Fruit fly (Drosophila melanogaster) whole organism, adult: ENCODE data around the gene Rpn13R.
A peak's percentile ranks its signal among the peaks of the same experiment; 100 is the strongest.

Source experiments
- CG11617 ChIP-seq: fragments of 200-800 bp; sonication (Bioruptor generic); optimal IDR thresholded peaks from 2 replicates; lab custom pipeline; 2017; ENCODE audit warnings: mild to moderate bottlenecking, missing biosample characterization, missing genetic modification reagents, missing genetic modification characterization
- CG12768 ChIP-seq: fragments of 200-800 bp; sonication (Bioruptor generic); optimal IDR thresholded peaks from 2 replicates; lab custom pipeline; 2017; ENCODE audit warnings: missing biosample characterization, missing genetic modification characterization, mild to moderate bottlenecking, moderate library complexity, missing genetic modification reagents
- CG14711 ChIP-seq: fragments of 200-800 bp; sonication (Bioruptor generic); optimal IDR thresholded peaks from 2 replicates; lab custom pipeline; 2018; ENCODE audit warnings: missing biosample characterization, mild to moderate bottlenecking, missing genetic modification characterization, moderate library complexity
- CG1620 ChIP-seq: fragments of 200-800 bp; sonication (Bioruptor generic); optimal IDR thresholded peaks from 2 replicates; lab custom pipeline; 2016; ENCODE audit warnings: missing biosample characterization, missing genetic modification characterization
- CG33017 ChIP-seq: fragments of 200-800 bp; sonication (Bioruptor generic); optimal IDR thresholded peaks from 2 replicates; lab custom pipeline; 2018; ENCODE audit warnings: missing biosample characterization, mild to moderate bottlenecking, missing genetic modification characterization, moderate library complexity
- CG5204 ChIP-seq: fragments of 200-800 bp; sonication (Bioruptor generic); optimal IDR thresholded peaks from 2 replicates; lab custom pipeline; 2016; ENCODE audit warnings: missing biosample characterization, missing genetic modification characterization
- CG7045 ChIP-seq: fragments of 200-800 bp; sonication (Bioruptor generic); optimal IDR thresholded peaks from 2 replicates; lab custom pipeline; 2017; ENCODE audit warnings: missing biosample characterization, mild to moderate bottlenecking, missing genetic modification characterization
- CG7101 ChIP-seq: fragments of 200-800 bp; sonication (Bioruptor generic); optimal IDR thresholded peaks from 2 replicates; lab custom pipeline; 2018; ENCODE audit warnings: missing biosample characterization, mild to moderate bottlenecking, missing genetic modification characterization, moderate library complexity
- Clk ChIP-seq: fragments of 200-800 bp; sonication (Bioruptor generic); optimal IDR thresholded peaks from 2 replicates; lab custom pipeline; 2017; ENCODE audit warnings: missing biosample characterization, missing genetic modification characterization
- Crg-1 ChIP-seq: fragments of 200-800 bp; sonication (Bioruptor generic); optimal IDR thresholded peaks from 2 replicates; lab custom pipeline; 2016; ENCODE audit warnings: missing biosample characterization, missing genetic modification characterization
- Hr96 ChIP-seq: fragments of 200-800 bp; sonication (Bioruptor generic); optimal IDR thresholded peaks from 2 replicates; lab custom pipeline; 2016; ENCODE audit warnings: missing biosample characterization, missing genetic modification characterization
- Mnt ChIP-seq: fragments of 200-800 bp; sonication (Bioruptor generic); optimal IDR thresholded peaks from 2 replicates; lab custom pipeline; 2016; ENCODE audit warnings: missing biosample characterization, mild to moderate bottlenecking, missing genetic modification characterization
- bab1 ChIP-seq: fragments of 200-800 bp; sonication (Bioruptor generic); optimal IDR thresholded peaks from 3 replicates; lab custom pipeline; 2019; ENCODE audit warnings: missing biosample characterization, mild to moderate bottlenecking, missing genetic modification characterization, moderate library complexity
- cic ChIP-seq: fragments of 200-800 bp; sonication (Bioruptor generic); optimal IDR thresholded peaks from 2 replicates; lab custom pipeline; 2017; ENCODE audit warnings: missing biosample characterization, mild to moderate bottlenecking, missing genetic modification characterization, moderate library complexity
- cnc ChIP-seq, 2 experiments: fragments of >200 bp; optimal IDR thresholded peaks; 2 replicates each; lab custom pipeline; 2017
- kay ChIP-seq: fragments of 200-800 bp; sonication (Bioruptor generic); peaks from one replicate; lab custom pipeline; 2016; ENCODE audit warnings: missing biosample characterization, missing genetic modification characterization, borderline replicate concordance
- ovo ChIP-seq: fragments of 200-800 bp; sonication (Bioruptor generic); optimal IDR thresholded peaks from 2 replicates; lab custom pipeline; 2016; ENCODE audit warnings: missing biosample characterization, missing genetic modification characterization
- tj ChIP-seq: fragments of 200-800 bp; sonication (Bioruptor generic); optimal IDR thresholded peaks from 3 replicates; lab custom pipeline; 2017; ENCODE audit warnings: missing biosample characterization, mild to moderate bottlenecking, missing genetic modification characterization, moderate library complexity
- toe ChIP-seq: fragments of 200-800 bp; sonication (Bioruptor generic); optimal IDR thresholded peaks from 2 replicates; lab custom pipeline; 2016; ENCODE audit warnings: missing biosample characterization, missing genetic modification characterization

Rpn13R gene

DNA sequence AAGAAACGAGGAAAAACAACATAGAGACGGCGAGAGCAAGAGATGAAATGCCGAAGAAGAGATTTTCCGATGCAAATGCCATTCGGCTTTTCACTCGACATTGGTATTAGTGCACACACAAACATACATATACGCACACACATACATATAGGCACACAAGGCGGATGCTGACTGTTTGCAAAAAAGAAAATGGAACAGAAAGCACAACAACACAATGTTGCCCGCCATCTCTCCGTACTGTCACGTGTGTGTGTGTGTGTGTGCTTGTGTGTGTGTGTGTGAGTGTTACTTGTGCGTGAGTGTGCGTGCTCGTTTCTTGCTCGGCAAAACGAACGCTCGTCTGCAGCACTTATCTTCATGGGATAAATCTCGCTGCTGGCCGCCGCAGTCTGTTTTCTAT is 33.2 kb downstream of the Rpn13R start:
- no peak for TF ChIP-seq Crg-1
- peak; percentile 15 for TF ChIP-seq kay (GFP tag; lab: Kevin White, UChicago)

DNA sequence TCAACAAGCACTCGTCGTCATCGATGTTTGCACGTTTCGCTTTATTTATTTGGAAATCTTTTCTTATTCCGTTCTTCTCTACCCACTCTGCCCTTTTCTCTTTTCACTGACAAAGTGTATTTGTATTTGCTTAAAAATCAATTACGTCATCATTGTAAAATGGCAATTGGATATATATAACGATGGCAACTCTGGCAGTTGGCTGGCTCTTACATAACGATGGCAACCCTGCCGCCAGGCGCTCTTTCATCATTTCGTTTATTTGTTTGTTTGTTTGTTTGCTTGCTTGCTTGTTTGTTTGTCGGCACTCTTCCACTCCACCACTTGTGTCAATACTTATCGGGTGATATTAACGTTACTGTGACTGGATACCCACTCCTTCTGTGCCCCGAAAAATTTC is 36.5 kb downstream of the Rpn13R start:
- no peak for TF ChIP-seq CG12768 (GFP tag; lab: Kevin White, UChicago)
- no peak for TF ChIP-seq CG1620
- TF ChIP-seq CG7045 (GFP tag; lab: Kevin White, UChicago): no peak
- TF ChIP-seq CG33017 (tag; lab: Kevin White, UChicago): no peak
- TF ChIP-seq CG14711 (tag; lab: Kevin White, UChicago): no peak
- no peak for TF ChIP-seq Mnt (GFP tag; lab: Kevin White, UChicago)
- no peak for TF ChIP-seq cic (GFP tag; lab: Kevin White, UChicago)
- TF ChIP-seq Crg-1: no peak
- TF ChIP-seq tj (GFP tag; lab: Kevin White, UChicago): no peak
- TF ChIP-seq Hr96 (GFP tag; lab: Kevin White, UChicago): no peak
- TF ChIP-seq toe (GFP tag; lab: Kevin White, UChicago): no peak
- TF ChIP-seq Clk (GFP tag; lab: Kevin White, UChicago): no peak
- TF ChIP-seq CG11617 (GFP tag; lab: Kevin White, UChicago): no peak
- TF ChIP-seq ovo (GFP tag; lab: Kevin White, UChicago): no peak
- no peak for TF ChIP-seq bab1
- TF ChIP-seq kay (GFP tag; lab: Kevin White, UChicago): no peak
- no peak for TF ChIP-seq CG7101 (tag; lab: Kevin White, UChicago)
- no peak for TF ChIP-seq cnc (optimal IDR thresholded peaks at IDR 0.05; lab: Kevin White, UChicago)
- TF ChIP-seq CG5204 (GFP tag; lab: Kevin White, UChicago): no peak

DNA sequence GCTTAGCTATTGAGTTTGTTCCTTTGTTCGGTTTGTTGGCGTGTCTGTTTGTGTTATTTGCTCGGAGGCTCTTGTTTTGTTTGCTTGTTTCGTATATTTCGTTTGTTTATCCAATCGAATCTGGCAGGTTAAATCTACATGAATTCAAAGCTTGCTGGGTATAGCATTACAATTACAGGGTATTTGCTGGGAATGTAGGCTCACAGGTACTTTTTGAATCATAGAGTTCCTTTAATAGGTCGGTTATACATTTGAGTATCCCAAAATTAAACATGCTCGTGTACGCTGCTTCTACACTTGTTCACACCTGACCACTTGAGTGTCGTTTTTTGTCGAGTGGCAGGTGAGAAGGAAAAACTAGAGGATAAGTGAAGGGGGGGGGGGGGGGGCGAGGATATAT is 50.6 kb downstream of the Rpn13R start, which contains the start of gene CG5062:
TSS of gene CG5062 (minus strand) at position 101 of the 400 bp plus-strand sequence.
- no peak for TF ChIP-seq Hr96 (GFP tag; lab: Kevin White, UChicago)
- no peak for TF ChIP-seq CG1620
- no peak for TF ChIP-seq Clk (GFP tag; lab: Kevin White, UChicago)
- TF ChIP-seq tj (GFP tag; lab: Kevin White, UChicago): no peak
